Worm (Caenorhabditis elegans) whole organism, mixed stage, embryonic: ENCODE measurements around the gene cyp-13A7.

Experiments
- lin-32 ChIP-seq: fragments of 200-800 bp; sonication (Bioruptor generic); optimal IDR thresholded peaks from 2 replicates; lab custom pipeline; 2018; ENCODE audit warnings: mild to moderate bottlenecking, missing genetic modification characterization, missing compliant biosample characterization
- nhr-237 ChIP-seq: fragments of 150-350 bp; optimal IDR thresholded peaks from 2 replicates; lab custom pipeline; 2014; ENCODE audit warnings: missing biosample characterization, missing genetic modification characterization
- nhr-76 ChIP-seq: sonication (generic microtip); optimal IDR thresholded peaks from 2 replicates; lab custom pipeline; 2017; ENCODE audit warnings: missing biosample characterization, missing genetic modification characterization
- tbx-8 ChIP-seq: fragments of 200-800 bp; sonication (Bioruptor generic); optimal IDR thresholded peaks from 2 replicates; lab custom pipeline; 2018; ENCODE audit warnings: mild to moderate bottlenecking, missing genetic modification characterization, moderate library complexity, missing compliant biosample characterization

DNA sequence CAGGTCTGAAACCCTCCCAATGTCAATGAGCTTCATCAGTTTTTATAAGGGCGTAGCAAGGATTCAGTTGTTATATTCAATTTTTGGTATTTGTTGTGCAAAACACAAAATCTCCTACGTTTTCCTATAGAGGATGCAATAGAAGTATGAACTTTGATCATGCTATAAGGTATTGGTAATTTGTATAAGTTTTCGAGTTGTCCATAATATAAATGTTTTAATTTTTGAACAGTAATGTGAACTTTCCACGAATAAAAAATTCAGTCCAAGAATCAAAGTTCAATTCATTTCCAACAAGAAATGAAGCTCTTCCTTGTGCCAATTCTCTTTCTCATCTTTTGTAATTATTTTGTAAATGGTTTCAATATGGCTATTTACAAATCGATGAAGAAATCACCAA lies 27.6 kb downstream of the cyp-13A7 start, which contains the start of gene ZK938.12:
- TF ChIP-seq lin-32 (GFP tag; lab: Kevin White, UChicago) = no peak
- no peak for TF ChIP-seq tbx-8
- no peak for TF ChIP-seq nhr-237 (tag; lab: Kevin White, UChicago)
- no peak for TF ChIP-seq nhr-76 (tag; lab: Kevin White, UChicago)
